Worm (Caenorhabditis elegans): ENCODE data around the gene F56D6.11.

DNA sequence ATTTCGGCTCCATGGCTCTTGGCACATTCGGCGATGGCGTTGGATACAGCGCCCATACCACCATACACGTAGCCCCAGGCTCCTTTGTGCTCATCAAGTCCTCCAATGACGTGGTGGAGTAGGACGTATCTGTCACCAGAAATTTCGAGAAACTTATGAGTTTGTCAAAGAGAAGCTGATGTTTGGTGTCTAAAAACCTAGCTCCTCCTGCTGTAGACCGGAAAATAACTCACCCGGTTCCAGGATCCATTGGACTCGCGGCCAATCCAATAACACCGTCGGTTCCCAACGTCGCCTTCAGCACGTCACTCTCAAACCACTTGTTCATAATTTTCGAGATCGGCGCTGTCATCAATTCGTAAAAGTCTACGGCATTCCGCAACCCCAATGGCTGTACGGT is 29.3 kb downstream of the F56D6.11 start:
- TF ChIP-seq F13C5.2 (tag; optimal IDR thresholded peaks at IDR 0.05): no peak
- no peak for TF ChIP-seq tbx-37 (GFP tag; conservative IDR thresholded peaks at IDR 0.05)
- TF ChIP-seq tbx-11 (GFP tag; IDR thresholded peaks at IDR 0.05): no peak
- no peak for TF ChIP-seq ama-1 (optimal IDR thresholded peaks at IDR 0.05)
- TF ChIP-seq ets-7 (tag; optimal IDR thresholded peaks at IDR 0.05): no peak
- no peak for TF ChIP-seq pes-1 (GFP tag; IDR thresholded peaks at IDR 0.05)

Measured in whole organism, early embryonic.